Worm (Caenorhabditis elegans) whole organism, L1 larva: ENCODE results near the gene vps-32.1.

Experiments
- C16A3.4 ChIP-seq: fragments of 150-350 bp; optimal IDR thresholded peaks from 2 replicates; lab custom pipeline; 2014; ENCODE audit warnings: missing biosample characterization, missing genetic modification characterization
- aha-1 ChIP-seq: fragments of 150-350 bp; optimal IDR thresholded peaks from 2 replicates; lab custom pipeline; 2014; ENCODE audit warnings: missing biosample characterization, missing genetic modification characterization
- alr-1 ChIP-seq: fragments of 200-800 bp; sonication (Bioruptor generic); optimal IDR thresholded peaks from 2 replicates; lab custom pipeline; 2018; ENCODE audit warnings: borderline replicate concordance, mild to moderate bottlenecking, missing genetic modification characterization, missing compliant biosample characterization
- aly-2 ChIP-seq: fragments of 150-350 bp; optimal IDR thresholded peaks from 2 replicates; lab custom pipeline; 2014; ENCODE audit warnings: missing biosample characterization, missing genetic modification characterization
- ama-1 ChIP-seq: fragments of 150-350 bp; optimal IDR thresholded peaks from 2 replicates; lab custom pipeline; 2014
- blmp-1 ChIP-seq: fragments of 150-350 bp; optimal IDR thresholded peaks from 2 replicates; lab custom pipeline; 2014; ENCODE audit warnings: missing biosample characterization, missing genetic modification characterization
- ceh-63 ChIP-seq: fragments of 200-800 bp; sonication (Bioruptor generic); optimal IDR thresholded peaks from 2 replicates; lab custom pipeline; 2018; ENCODE audit warnings: mild to moderate bottlenecking, missing genetic modification characterization, missing compliant biosample characterization
- ceh-82 ChIP-seq, 3 experiments: fragments of 150-350 bp in 1 of 3; sonication (generic microtip) in 2 of 3; optimal IDR thresholded peaks; 2 replicates each; lab custom pipeline; 2014 to 2017; ENCODE audit warnings: missing biosample characterization in 3 of 3, missing genetic modification characterization in 3 of 3
- ceh-90 ChIP-seq: sonication (generic microtip); optimal IDR thresholded peaks from 2 replicates; lab custom pipeline; 2016; ENCODE audit warnings: missing genetic modification characterization, missing compliant biosample characterization
- ces-1 ChIP-seq: fragments of 150-350 bp; optimal IDR thresholded peaks from 2 replicates; lab custom pipeline; 2014; ENCODE audit warnings: missing biosample characterization, missing genetic modification reagents, missing genetic modification characterization
- dpl-1 ChIP-seq, 3 experiments: fragments of 150-350 bp in 2 of 3; sonication (generic microtip) in 1 of 3; optimal IDR thresholded peaks; 2 replicates each; lab custom pipeline; 2014 to 2017; ENCODE audit warnings: missing biosample characterization in 3 of 3, missing genetic modification characterization in 3 of 3, missing genetic modification reagents in 3 of 3
- dsc-1 ChIP-seq: sonication (generic microtip); optimal IDR thresholded peaks from 2 replicates; lab custom pipeline; 2016; ENCODE audit warnings: mild to moderate bottlenecking, missing genetic modification characterization, missing compliant biosample characterization
- efl-1 ChIP-seq, 4 experiments: fragments of 150-350 bp; optimal IDR thresholded peaks in 3 of 4; peaks in 1 of 4; 1 replicate in 1 of 4; 2 replicates in 3 of 4; lab custom pipeline; 2014; ENCODE audit warnings: missing biosample characterization in 2 of 4, missing genetic modification characterization in 2 of 4, missing genetic modification reagents in 2 of 4
- efl-3 ChIP-seq: fragments of 200-800 bp; sonication (Bioruptor generic); optimal IDR thresholded peaks from 2 replicates; lab custom pipeline; 2018; ENCODE audit warnings: mild to moderate bottlenecking, missing genetic modification characterization, missing compliant biosample characterization
- egl-13 ChIP-seq: sonication (generic microtip); optimal IDR thresholded peaks from 2 replicates; lab custom pipeline; 2016; ENCODE audit warnings: missing genotype, missing genetic modification reagents, missing genetic modification characterization, missing compliant biosample characterization
- elt-2 ChIP-seq: sonication (generic microtip); optimal IDR thresholded peaks from 2 replicates; lab custom pipeline; 2016; ENCODE audit warnings: missing genetic modification characterization, mild to moderate bottlenecking, inconsistent platforms, missing compliant biosample characterization, missing genetic modification reagents
- elt-3 ChIP-seq, 6 experiments: fragments of 150-350 bp in 1 of 6; sonication (generic microtip); optimal IDR thresholded peaks; 2 replicates each; lab custom pipeline; 2017 to 2018; ENCODE audit warnings: missing biosample characterization in 6 of 6, missing genetic modification characterization in 6 of 6, inconsistent platforms in 1 of 6
- fkh-8 ChIP-seq: sonication (generic microtip); optimal IDR thresholded peaks from 2 replicates; lab custom pipeline; 2016; ENCODE audit warnings: mild to moderate bottlenecking, missing genetic modification characterization, missing compliant biosample characterization
- fos-1 ChIP-seq: fragments of 150-350 bp; optimal IDR thresholded peaks from 2 replicates; lab custom pipeline; 2014; ENCODE audit warnings: missing biosample characterization, missing genetic modification characterization
- grh-1 ChIP-seq: fragments of 200-800 bp; sonication (Bioruptor generic); IDR thresholded peaks from 2 replicates; pipeline ENCODE4 v1.3.6; 2022; ENCODE audit warnings: missing genetic modification reagents, missing genetic modification characterization, missing compliant biosample characterization
- hlh-4 ChIP-seq: sonication (generic microtip); optimal IDR thresholded peaks from 2 replicates; lab custom pipeline; 2016; ENCODE audit warnings: mild to moderate bottlenecking, missing genetic modification characterization, missing compliant biosample characterization
- irx-1 ChIP-seq: sonication (generic microtip); optimal IDR thresholded peaks from 2 replicates; lab custom pipeline; 2016; ENCODE audit warnings: missing genetic modification characterization, missing compliant biosample characterization
- lin-14 ChIP-seq: fragments of 200-800 bp; sonication (Bioruptor generic); optimal IDR thresholded peaks from 2 replicates; lab custom pipeline; 2018; ENCODE audit warnings: mild to moderate bottlenecking, missing genetic modification characterization, moderate library complexity, missing compliant biosample characterization
- lin-15B ChIP-seq: fragments of 150-350 bp; sonication (generic microtip); optimal IDR thresholded peaks from 3 replicates; lab custom pipeline; 2014; ENCODE audit warnings: missing biosample characterization, missing genetic modification characterization
- lin-39 ChIP-seq: fragments of 150-350 bp; optimal IDR thresholded peaks from 2 replicates; lab custom pipeline; 2014; ENCODE audit warnings: missing biosample characterization, missing genetic modification reagents, missing genetic modification characterization
- lir-3 ChIP-seq: sonication (generic microtip); optimal IDR thresholded peaks from 2 replicates; lab custom pipeline; 2016; ENCODE audit warnings: mild to moderate bottlenecking, missing genetic modification characterization, moderate library complexity, missing compliant biosample characterization; ENCODE audit not compliant: poor library complexity
- lsy-2 ChIP-seq, 2 experiments: fragments of 150-350 bp; optimal IDR thresholded peaks; 2 replicates each; lab custom pipeline; 2014; ENCODE audit warnings: missing biosample characterization in 2 of 2, missing genetic modification characterization in 2 of 2
- mab-9 ChIP-seq: fragments of 200-800 bp; sonication (Bioruptor generic); IDR thresholded peaks from 2 replicates; pipeline ENCODE4 v1.3.6; 2022; ENCODE audit warnings: missing genetic modification reagents, missing genetic modification characterization, missing compliant biosample characterization
- mef-2 ChIP-seq: fragments of 150-350 bp; optimal IDR thresholded peaks from 2 replicates; lab custom pipeline; 2014; ENCODE audit warnings: missing biosample characterization, missing genetic modification characterization
- mep-1 ChIP-seq: fragments of 150-350 bp; optimal IDR thresholded peaks from 2 replicates; lab custom pipeline; 2014; ENCODE audit warnings: missing biosample characterization, missing genetic modification characterization
- nhr-11 ChIP-seq: fragments of 150-350 bp; optimal IDR thresholded peaks from 2 replicates; lab custom pipeline; 2014; ENCODE audit warnings: missing biosample characterization, missing genetic modification characterization
- nhr-12 ChIP-seq: sonication (generic microtip); optimal IDR thresholded peaks from 2 replicates; lab custom pipeline; 2017; ENCODE audit warnings: missing biosample characterization, missing genetic modification characterization
- nhr-237 ChIP-seq: fragments of 150-350 bp; optimal IDR thresholded peaks from 2 replicates; lab custom pipeline; 2014; ENCODE audit warnings: missing biosample characterization, missing genetic modification characterization
- nhr-28 ChIP-seq: fragments of 150-350 bp; optimal IDR thresholded peaks from 2 replicates; lab custom pipeline; 2014; ENCODE audit warnings: missing biosample characterization, missing genetic modification characterization
- nhr-47 ChIP-seq: sonication (generic microtip); optimal IDR thresholded peaks from 2 replicates; lab custom pipeline; 2016; ENCODE audit warnings: mild to moderate bottlenecking, missing genetic modification characterization, moderate library complexity, missing compliant biosample characterization
- nhr-71 ChIP-seq: sonication (generic microtip); optimal IDR thresholded peaks from 2 replicates; lab custom pipeline; 2016; ENCODE audit warnings: mild to moderate bottlenecking, missing genetic modification characterization, moderate library complexity, missing compliant biosample characterization
- nhr-76 ChIP-seq: sonication (generic microtip); optimal IDR thresholded peaks from 2 replicates; lab custom pipeline; 2017; ENCODE audit warnings: missing biosample characterization, missing genetic modification characterization
- nhr-77 ChIP-seq: fragments of 150-350 bp; optimal IDR thresholded peaks from 2 replicates; lab custom pipeline; 2014; ENCODE audit warnings: missing biosample characterization, missing genetic modification characterization
- nhr-85 ChIP-seq: sonication (generic microtip); peaks from one replicate; lab custom pipeline; 2016; ENCODE audit warnings: missing genetic modification characterization, inconsistent platforms, missing compliant biosample characterization
- nhr-90 ChIP-seq: sonication (generic microtip); optimal IDR thresholded peaks from 2 replicates; lab custom pipeline; 2016; ENCODE audit warnings: mild to moderate bottlenecking, missing genetic modification characterization, missing compliant biosample characterization; ENCODE audit not compliant: poor library complexity
- pax-3 ChIP-seq: fragments of 200-800 bp; sonication (Bioruptor generic); optimal IDR thresholded peaks from 2 replicates; lab custom pipeline; 2018; ENCODE audit warnings: mild to moderate bottlenecking, missing genetic modification characterization, moderate library complexity, missing compliant biosample characterization
- rnt-1 ChIP-seq: sonication (generic microtip); optimal IDR thresholded peaks from 2 replicates; lab custom pipeline; 2016; ENCODE audit warnings: mild to moderate bottlenecking, missing genetic modification characterization, moderate library complexity, missing compliant biosample characterization
- skn-1 ChIP-seq: fragments of 150-350 bp; optimal IDR thresholded peaks from 2 replicates; lab custom pipeline; 2014; ENCODE audit warnings: missing biosample characterization, missing genetic modification characterization
- snpc-4 ChIP-seq: fragments of 150-350 bp; optimal IDR thresholded peaks from 2 replicates; lab custom pipeline; 2014; ENCODE audit warnings: missing biosample characterization, missing genetic modification characterization
- sox-4 ChIP-seq: sonication (generic microtip); optimal IDR thresholded peaks from 2 replicates; lab custom pipeline; 2016; ENCODE audit warnings: missing genetic modification characterization, missing compliant biosample characterization
- sptf-1 ChIP-seq: fragments of 150-350 bp; optimal IDR thresholded peaks from 2 replicates; lab custom pipeline; 2014; ENCODE audit warnings: missing biosample characterization, missing genetic modification characterization
- sup-37 ChIP-seq: fragments of 200-800 bp; sonication (Bioruptor generic); optimal IDR thresholded peaks from 2 replicates; lab custom pipeline; 2018; ENCODE audit warnings: mild to moderate bottlenecking, missing genetic modification characterization, missing compliant biosample characterization
- swsn-7 ChIP-seq: sonication (generic microtip); optimal IDR thresholded peaks from 2 replicates; lab custom pipeline; 2016; ENCODE audit warnings: missing genetic modification characterization, missing compliant biosample characterization
- tbx-2 ChIP-seq: sonication (generic microtip); optimal IDR thresholded peaks from 2 replicates; lab custom pipeline; 2016; ENCODE audit warnings: missing genetic modification characterization, missing compliant biosample characterization
- tlp-1 ChIP-seq: fragments of 150-350 bp; optimal IDR thresholded peaks from 2 replicates; lab custom pipeline; 2014; ENCODE audit warnings: missing biosample characterization, missing genetic modification characterization
- unc-130 ChIP-seq: fragments of 150-350 bp; optimal IDR thresholded peaks from 2 replicates; lab custom pipeline; 2017; ENCODE audit warnings: missing biosample characterization, missing genetic modification characterization, inconsistent platforms
- unc-30 ChIP-seq: sonication (generic microtip); optimal IDR thresholded peaks from 2 replicates; lab custom pipeline; 2017; ENCODE audit warnings: missing biosample characterization, missing genetic modification characterization
- unc-62 ChIP-seq: fragments of 150-350 bp; optimal IDR thresholded peaks from 2 replicates; lab custom pipeline; 2014; ENCODE audit warnings: missing biosample characterization, missing genetic modification reagents, missing genetic modification characterization
- xbp-1 ChIP-seq: sonication (generic microtip); optimal IDR thresholded peaks from 2 replicates; lab custom pipeline; 2016; ENCODE audit warnings: missing genetic modification characterization, missing compliant biosample characterization
- zag-1 ChIP-seq: fragments of 150-350 bp; optimal IDR thresholded peaks from 2 replicates; lab custom pipeline; 2014; ENCODE audit warnings: missing biosample characterization, missing genetic modification characterization

vps-32.1 gene

ce11 chrII:6610262-6610661 lies 20.8 kb downstream of the vps-32.1 start:
- TF ChIP-seq nhr-71 (tag; lab: Kevin White, UChicago) (peak; percentile 19), egl-13 (tag; lab: Kevin White, UChicago) (no peak), alr-1 (tag; lab: Kevin White, UChicago) (no peak), dpl-1 (GFP tag; optimal IDR thresholded peaks at IDR 0.05; lab: Kevin White, UChicago) (no peak), sptf-1 (tag; lab: Kevin White, UChicago) (no peak), mep-1 (tag; lab: Kevin White, UChicago) (peak; percentile 66), fos-1 (tag; lab: Kevin White, UChicago) (no peak), skn-1 (tag; lab: Kevin White, UChicago) (no peak), nhr-90 (peak; percentile 1), ceh-90 (tag; lab: Kevin White, UChicago) (no peak), dsc-1 (tag; lab: Kevin White, UChicago) (no peak), tbx-2 (tag; lab: Kevin White, UChicago) (no peak), nhr-77 (no peak), ceh-63 (GFP tag; lab: Kevin White, UChicago) (no peak), pax-3 (no peak), lsy-2 (tag; optimal IDR thresholded peaks at IDR 0.05; lab: Kevin White, UChicago) (peak; percentile 0 to 31), elt-2 (tag; lab: Kevin White, UChicago) (no peak), mab-9 (GFP tag; lab: Robert Waterston, UW) (no peak), swsn-7 (tag; lab: Kevin White, UChicago) (no peak), elt-3 (tag; optimal IDR thresholded peaks at IDR 0.05; lab: Kevin White, UChicago) (peak in 3 of 6 experiments; percentile 13 to 48 (median 25)), lin-39 (tag; lab: Kevin White, UChicago) (no peak), grh-1 (GFP tag; lab: Robert Waterston, UW) (no peak), lin-14 (peak; percentile 74), nhr-28 (tag; lab: Kevin White, UChicago) (no peak), zag-1 (tag; lab: Kevin White, UChicago) (no peak), irx-1 (tag; lab: Kevin White, UChicago) (no peak), hlh-4 (tag; lab: Kevin White, UChicago) (no peak), sup-37 (GFP tag; lab: Kevin White, UChicago) (no peak), nhr-47 (tag; lab: Kevin White, UChicago) (no peak), nhr-237 (tag; lab: Kevin White, UChicago) (no peak), sox-4 (tag; lab: Kevin White, UChicago) (no peak), aly-2 (no peak), unc-130 (tag; lab: Kevin White, UChicago) (no peak), lir-3 (no peak), nhr-12 (tag; lab: Kevin White, UChicago) (no peak), snpc-4 (tag; lab: Kevin White, UChicago) (no peak), blmp-1 (tag; lab: Kevin White, UChicago) (peak; percentile 54), unc-30 (no peak), efl-3 (GFP tag; lab: Kevin White, UChicago) (no peak), nhr-85 (tag; lab: Kevin White, UChicago) (peak; percentile 87), unc-62 (GFP tag; lab: Kevin White, UChicago) (no peak), efl-1 (optimal IDR thresholded peaks at IDR 0.05; lab: Kevin White, UChicago) (no peak), efl-1 (GFP tag; optimal IDR thresholded peaks at IDR 0.05 in 1 of 2; lab: Kevin White, UChicago) (no peak), tlp-1 (tag; lab: Kevin White, UChicago) (no peak), ceh-82 (tag; optimal IDR thresholded peaks at IDR 0.05; lab: Kevin White, UChicago) (no peak), ama-1 (lab: Kevin White, UChicago) (no peak), xbp-1 (tag; lab: Kevin White, UChicago) (no peak), fkh-8 (tag; lab: Kevin White, UChicago) (no peak), lin-15B (tag; lab: Kevin White, UChicago) (no peak), nhr-76 (tag; lab: Kevin White, UChicago) (no peak), nhr-11 (no peak), ces-1 (GFP tag; lab: Kevin White, UChicago) (no peak), mef-2 (tag; lab: Kevin White, UChicago) (no peak), aha-1 (tag; lab: Kevin White, UChicago) (no peak), C16A3.4 (tag; lab: Kevin White, UChicago) (peak; percentile 4), rnt-1 (tag; lab: Kevin White, UChicago) (no peak)
